Fruit fly (Drosophila melanogaster) whole organism, embryonic: ENCODE data around the gene CG3348.

Experiments used
- Abd-B ChIP-seq: fragments of 200-800 bp; sonication (Bioruptor generic); optimal IDR thresholded peaks from 2 replicates; lab custom pipeline; 2018; ENCODE audit warnings: missing biosample characterization, mild to moderate bottlenecking, missing genetic modification characterization, moderate library complexity
- Aef1 ChIP-seq: fragments of 200-800 bp; sonication (Bioruptor generic); IDR thresholded peaks from 3 replicates; pipeline ENCODE4 v1.3.6; 2022; ENCODE audit warnings: missing biosample characterization, missing genetic modification characterization
- Atf-2 ChIP-seq: fragments of 200-800 bp; sonication (Bioruptor generic); optimal IDR thresholded peaks from 2 replicates; lab custom pipeline; 2016; ENCODE audit warnings: missing biosample characterization, missing genetic modification characterization
- Atf6 ChIP-seq: fragments of 200-800 bp; sonication (Bioruptor generic); IDR thresholded peaks from 2 replicates; pipeline ENCODE4 v1.3.6; 2022; ENCODE audit warnings: missing biosample characterization, missing genetic modification characterization
- CG1024 ChIP-seq: fragments of 200-800 bp; sonication (Bioruptor generic); IDR thresholded peaks from 2 replicates; pipeline ENCODE4 v1.3.6; 2022; ENCODE audit warnings: missing biosample characterization, missing genetic modification characterization
- CG11456 ChIP-seq: fragments of 200-800 bp; sonication (Bioruptor generic); IDR thresholded peaks from 3 replicates; pipeline ENCODE4 v1.3.6; 2022; ENCODE audit warnings: missing biosample characterization, missing genetic modification characterization
- CG12659 ChIP-seq: fragments of 200-800 bp; sonication (Bioruptor generic); optimal IDR thresholded peaks from 3 replicates; lab custom pipeline; 2017; ENCODE audit warnings: mild to moderate bottlenecking, missing biosample characterization, missing genetic modification reagents, missing genetic modification characterization
- CG13424 ChIP-seq: fragments of 200-800 bp; sonication (Bioruptor generic); optimal IDR thresholded peaks from 2 replicates; lab custom pipeline; 2019; ENCODE audit warnings: missing biosample characterization, mild to moderate bottlenecking, missing genetic modification characterization, moderate library complexity
- CG14965 ChIP-seq: fragments of 200-800 bp; sonication (Bioruptor generic); optimal IDR thresholded peaks from 2 replicates; lab custom pipeline; 2016; ENCODE audit warnings: missing biosample characterization, missing genetic modification characterization, borderline replicate concordance
- CG18764 ChIP-seq: fragments of 200-800 bp; sonication (Bioruptor generic); optimal IDR thresholded peaks from 3 replicates; lab custom pipeline; 2016; ENCODE audit warnings: missing biosample characterization, missing genetic modification characterization
- CG2120 ChIP-seq: fragments of 200-800 bp; sonication (Bioruptor generic); optimal IDR thresholded peaks from 3 replicates; lab custom pipeline; 2016; ENCODE audit warnings: missing biosample characterization, missing genetic modification characterization
- CG33213 ChIP-seq: fragments of 200-800 bp; sonication (Bioruptor generic); optimal IDR thresholded peaks from 3 replicates; lab custom pipeline; 2016; ENCODE audit warnings: missing biosample characterization, missing genetic modification characterization
- CG3995 ChIP-seq: fragments of 200-800 bp; sonication (Bioruptor generic); optimal IDR thresholded peaks from 3 replicates; lab custom pipeline; 2016; ENCODE audit warnings: missing biosample characterization, missing genetic modification characterization
- CG4424 ChIP-seq: fragments of 200-800 bp; sonication (Bioruptor generic); optimal IDR thresholded peaks from 3 replicates; lab custom pipeline; 2016; ENCODE audit warnings: missing biosample characterization, missing genetic modification characterization
- CG4854 ChIP-seq: fragments of 200-800 bp; sonication (Bioruptor generic); optimal IDR thresholded peaks from 2 replicates; lab custom pipeline; 2016; ENCODE audit warnings: missing biosample characterization, missing genetic modification characterization, inconsistent platforms
- CG6654 ChIP-seq: fragments of 200-800 bp; sonication (Bioruptor generic); optimal IDR thresholded peaks from 2 replicates; lab custom pipeline; 2017; ENCODE audit warnings: missing biosample characterization, mild to moderate bottlenecking, missing genetic modification characterization
- CG6854 ChIP-seq: fragments of 200-800 bp; sonication (Bioruptor generic); optimal IDR thresholded peaks from 3 replicates; lab custom pipeline; 2017; ENCODE audit warnings: missing biosample characterization, mild to moderate bottlenecking, missing genetic modification characterization
- CG7357 ChIP-seq: fragments of 200-800 bp; sonication (Bioruptor generic); IDR thresholded peaks from 3 replicates; pipeline ENCODE4 v1.3.6; 2022; ENCODE audit warnings: missing biosample characterization, missing genetic modification characterization
- CG7839 ChIP-seq: fragments of 200-800 bp; sonication (Bioruptor generic); optimal IDR thresholded peaks from 3 replicates; lab custom pipeline; 2018; ENCODE audit warnings: missing biosample characterization, mild to moderate bottlenecking, missing genetic modification characterization, moderate library complexity
- CG8388 ChIP-seq: fragments of 200-800 bp; sonication (Bioruptor generic); optimal IDR thresholded peaks from 2 replicates; lab custom pipeline; 2019; ENCODE audit warnings: missing biosample characterization, mild to moderate bottlenecking, missing genetic modification characterization, moderate library complexity
- D19A ChIP-seq: fragments of 200-800 bp; optimal IDR thresholded peaks from 3 replicates; lab custom pipeline; 2019; ENCODE audit warnings: missing biosample characterization, mild to moderate bottlenecking, missing genetic modification characterization, moderate library complexity
- Dek ChIP-seq: fragments of 200-800 bp; sonication (Bioruptor generic); optimal IDR thresholded peaks from 3 replicates; lab custom pipeline; 2019; ENCODE audit warnings: missing biosample characterization, mild to moderate bottlenecking, missing genetic modification characterization, moderate library complexity
- Dp ChIP-seq: fragments of 200-800 bp; sonication (Bioruptor generic); optimal IDR thresholded peaks from 2 replicates; lab custom pipeline; 2018; ENCODE audit warnings: missing biosample characterization, mild to moderate bottlenecking, missing genetic modification characterization, moderate library complexity
- Elba2 ChIP-seq: fragments of 200-800 bp; sonication (Bioruptor generic); optimal IDR thresholded peaks from 3 replicates; lab custom pipeline; 2016; ENCODE audit warnings: missing biosample characterization, missing genetic modification characterization
- Fer3 ChIP-seq: fragments of 200-800 bp; sonication (Bioruptor generic); optimal IDR thresholded peaks from 2 replicates; lab custom pipeline; 2018; ENCODE audit warnings: missing biosample characterization, mild to moderate bottlenecking, missing genetic modification characterization, moderate library complexity
- Gsc ChIP-seq: fragments of 200-800 bp; sonication (Bioruptor generic); IDR thresholded peaks from 2 replicates; pipeline ENCODE4 v1.3.6; 2022; ENCODE audit warnings: missing biosample characterization, missing genetic modification characterization
- H15 ChIP-seq: fragments of 200-800 bp; sonication (Bioruptor generic); IDR thresholded peaks from 3 replicates; pipeline ENCODE4 v1.3.6; 2022; ENCODE audit warnings: missing biosample characterization, missing genetic modification characterization
- HLHmδ ChIP-seq: fragments of 200-800 bp; sonication (Bioruptor generic); optimal IDR thresholded peaks from 2 replicates; lab custom pipeline; 2018; ENCODE audit warnings: missing biosample characterization, mild to moderate bottlenecking, missing genetic modification characterization, moderate library complexity
- Hey ChIP-seq: fragments of 200-800 bp; sonication (Bioruptor generic); optimal IDR thresholded peaks from 3 replicates; lab custom pipeline; 2018; ENCODE audit warnings: missing biosample characterization, mild to moderate bottlenecking, missing genetic modification characterization
- NK7.1 ChIP-seq: fragments of 200-800 bp; sonication (Bioruptor generic); optimal IDR thresholded peaks from 3 replicates; lab custom pipeline; 2016; ENCODE audit warnings: missing biosample characterization, missing genetic modification characterization
- Nf-YA ChIP-seq: fragments of 200-800 bp; sonication (Bioruptor generic); IDR thresholded peaks from 2 replicates; pipeline ENCODE4 v1.3.6; 2022; ENCODE audit warnings: missing biosample characterization, missing genetic modification characterization
- Nf-YB ChIP-seq: fragments of 200-800 bp; sonication (Bioruptor generic); optimal IDR thresholded peaks from 3 replicates; lab custom pipeline; 2019; ENCODE audit warnings: missing biosample characterization, mild to moderate bottlenecking, missing genetic modification characterization, moderate library complexity
- YL-1 ChIP-seq: fragments of 200-800 bp; sonication (Bioruptor generic); optimal IDR thresholded peaks from 3 replicates; lab custom pipeline; 2017; ENCODE audit warnings: missing biosample characterization, mild to moderate bottlenecking, missing genetic modification characterization
- ase ChIP-seq: fragments of 200-800 bp; sonication (Bioruptor generic); IDR thresholded peaks from 3 replicates; pipeline ENCODE4 v1.3.6; 2022; ENCODE audit warnings: missing biosample characterization, missing genetic modification characterization
- cas ChIP-seq: fragments of 200-800 bp; sonication (Bioruptor generic); IDR thresholded peaks from 2 replicates; pipeline ENCODE4 v1.3.6; 2022; ENCODE audit warnings: missing biosample characterization, missing genetic modification characterization
- danr ChIP-seq: fragments of 200-800 bp; sonication (Bioruptor generic); IDR thresholded peaks from 2 replicates; pipeline ENCODE4 v1.3.6; 2022; ENCODE audit warnings: missing biosample characterization, missing genetic modification characterization
- dimm ChIP-seq: fragments of 200-800 bp; sonication (Bioruptor generic); IDR thresholded peaks from 2 replicates; pipeline ENCODE4 v1.3.6; 2022; ENCODE audit warnings: missing biosample characterization, missing genetic modification characterization
- ems ChIP-seq: fragments of 200-800 bp; sonication (Bioruptor generic); optimal IDR thresholded peaks from 3 replicates; lab custom pipeline; 2016; ENCODE audit warnings: missing biosample characterization, missing genetic modification characterization
- eyg ChIP-seq: fragments of 200-800 bp; sonication (Bioruptor generic); optimal IDR thresholded peaks from 3 replicates; lab custom pipeline; 2016; ENCODE audit warnings: missing biosample characterization, missing genetic modification characterization
- ftz-f1 ChIP-seq: fragments of 200-800 bp; sonication (Bioruptor generic); optimal IDR thresholded peaks from 2 replicates; lab custom pipeline; 2016; ENCODE audit warnings: missing biosample characterization, missing genetic modification characterization
- nerfin-1 ChIP-seq: fragments of 200-800 bp; sonication (Bioruptor generic); optimal IDR thresholded peaks from 3 replicates; lab custom pipeline; 2019; ENCODE audit warnings: missing biosample characterization, mild to moderate bottlenecking, missing genetic modification characterization, moderate library complexity
- ssp ChIP-seq: fragments of 200-800 bp; sonication (Bioruptor generic); IDR thresholded peaks from 2 replicates; pipeline ENCODE4 v1.3.6; 2022; ENCODE audit warnings: missing biosample characterization, missing genetic modification characterization
- tup ChIP-seq: fragments of 200-800 bp; sonication (Bioruptor generic); optimal IDR thresholded peaks from 2 replicates; lab custom pipeline; 2016; ENCODE audit warnings: missing biosample characterization, mild to moderate bottlenecking, missing genetic modification characterization, moderate library complexity
- unpg ChIP-seq: fragments of 200-800 bp; sonication (Bioruptor generic); optimal IDR thresholded peaks from 3 replicates; lab custom pipeline; 2018; ENCODE audit warnings: missing biosample characterization, mild to moderate bottlenecking, missing genetic modification characterization, moderate library complexity
- usp ChIP-seq: fragments of >200 bp; optimal IDR thresholded peaks from 2 replicates; lab custom pipeline; 2017; ENCODE audit warnings: missing biosample characterization, missing genetic modification characterization
- vnd ChIP-seq: fragments of 200-800 bp; sonication (Bioruptor generic); IDR thresholded peaks from 3 replicates; pipeline ENCODE4 v1.3.6; 2022; ENCODE audit warnings: missing biosample characterization, missing genetic modification characterization; ENCODE audit not compliant: partially characterized antibody
- wek ChIP-seq: fragments of 200-800 bp; sonication (Bioruptor generic); optimal IDR thresholded peaks from 3 replicates; lab custom pipeline; 2018; ENCODE audit warnings: missing biosample characterization, mild to moderate bottlenecking, missing genetic modification characterization, moderate library complexity
- yki ChIP-seq: fragments of >200 bp; optimal IDR thresholded peaks from 3 replicates; lab custom pipeline; 2018
- zf30C ChIP-seq: fragments of 200-800 bp; sonication (Bioruptor generic); optimal IDR thresholded peaks from 3 replicates; lab custom pipeline; 2018; ENCODE audit warnings: missing biosample characterization, mild to moderate bottlenecking, missing genetic modification characterization
- zfh2 ChIP-seq: fragments of 200-800 bp; sonication (Bioruptor generic); optimal IDR thresholded peaks from 2 replicates; lab custom pipeline; 2016; ENCODE audit warnings: missing biosample characterization, missing genetic modification characterization

Gene CG3348

dm6 chr3R:27273118-27274062 is 18.6 kb downstream of the CG3348 start, which contains the start of gene CG5934 (continued):
- peak; percentile 77; the same call in 2 of the 3 replicates for TF ChIP-seq CG11456
- peak; percentile 62 for TF ChIP-seq CG12659 (GFP tag; lab: Kevin White, UChicago)
- TF ChIP-seq Aef1: peak; percentile 27; the same call in 1 of the 3 replicates
- peak; percentile 1 for TF ChIP-seq YL-1 (GFP tag; lab: Kevin White, UChicago)
- no peak for TF ChIP-seq NK7.1 (GFP tag; lab: Kevin White, UChicago)
- no peak for TF ChIP-seq usp (GFP tag; lab: Kevin White, UChicago)
- TF ChIP-seq ftz-f1 (GFP tag; lab: Kevin White, UChicago): no peak
- TF ChIP-seq CG3995 (GFP tag; lab: Kevin White, UChicago): peak; percentile 25
- TF ChIP-seq CG4854 (GFP tag; lab: Kevin White, UChicago): no peak
- TF ChIP-seq ssp (GFP tag; lab: Robert Waterston, UW): no peak
- no peak for TF ChIP-seq CG6854
- TF ChIP-seq Gsc (GFP tag; lab: Robert Waterston, UW): no peak
- TF ChIP-seq H15 (GFP tag; lab: Robert Waterston, UW): no peak
- TF ChIP-seq CG14965 (GFP tag; lab: Kevin White, UChicago): no peak
- no peak for TF ChIP-seq Hey (tag; lab: Kevin White, UChicago)
- TF ChIP-seq CG7839: peak; percentile 21
- peak; percentile 43 for TF ChIP-seq Dek
- TF ChIP-seq Nf-YA (GFP tag; lab: Robert Waterston, UW): no peak
- TF ChIP-seq Elba2 (GFP tag; lab: Kevin White, UChicago): no peak
- TF ChIP-seq zfh2 (GFP tag; lab: Kevin White, UChicago): peak; percentile 67
- TF ChIP-seq dimm (GFP tag; lab: Robert Waterston, UW): no peak
- no peak for TF ChIP-seq CG18764 (GFP tag; lab: Kevin White, UChicago)
- TF ChIP-seq zf30C: no peak
- TF ChIP-seq CG6654 (GFP tag; lab: Kevin White, UChicago): no peak
- TF ChIP-seq HLHmδ (GFP tag; lab: Kevin White, UChicago): no peak
- peak; percentile 32 for TF ChIP-seq Abd-B
- no peak for TF ChIP-seq nerfin-1 (tag; lab: Kevin White, UChicago)
- no peak for TF ChIP-seq ase
- no peak for TF ChIP-seq D19A (tag; lab: Kevin White, UChicago)
- TF ChIP-seq CG8388 (GFP tag; lab: Kevin White, UChicago): peak; percentile 2
- no peak for TF ChIP-seq cas (GFP tag; lab: Robert Waterston, UW)
- TF ChIP-seq Fer3 (tag; lab: Kevin White, UChicago): no peak
- no peak for TF ChIP-seq tup (GFP tag; lab: Kevin White, UChicago)
- TF ChIP-seq CG13424 (tag; lab: Kevin White, UChicago): no peak
- no peak for TF ChIP-seq wek (GFP tag; lab: Kevin White, UChicago)
- no peak for TF ChIP-seq eyg (GFP tag; lab: Kevin White, UChicago)
- TF ChIP-seq CG7357 (GFP tag; lab: Robert Waterston, UW): no peak
- no peak for TF ChIP-seq CG4424 (GFP tag; lab: Kevin White, UChicago)
- TF ChIP-seq Atf-2 (GFP tag; lab: Kevin White, UChicago): peak; percentile 40
- TF ChIP-seq ems: peak; percentile 57
- no peak for TF ChIP-seq vnd (GFP tag; lab: Robert Waterston, UW)
- peak; percentile 59 for TF ChIP-seq CG2120 (GFP tag; lab: Kevin White, UChicago)
- no peak for TF ChIP-seq Atf6 (GFP tag; lab: Robert Waterston, UW)
- peak; percentile 47 for TF ChIP-seq Dp (GFP tag; lab: Kevin White, UChicago)
- no peak for TF ChIP-seq Nf-YB (GFP tag; lab: Kevin White, UChicago)
- TF ChIP-seq yki (lab: Kevin White, UChicago): no peak
- no peak for TF ChIP-seq CG1024 (GFP tag; lab: Robert Waterston, UW)
- no peak for TF ChIP-seq danr (GFP tag; lab: Robert Waterston, UW)
- no peak for TF ChIP-seq unpg
- TF ChIP-seq CG33213 (GFP tag; lab: Kevin White, UChicago): peak; percentile 53
